Worm (Caenorhabditis elegans) whole organism, L3 larva: ENCODE measurements around the gene D1014.5.

Source experiments
- ama-1 ChIP-seq: fragments of 150-350 bp; optimal IDR thresholded peaks from 2 replicates; lab custom pipeline; 2018
- elt-3 ChIP-seq, 3 experiments: fragments of 150-350 bp in 1 of 3; sonication (generic microtip) in 2 of 3; optimal IDR thresholded peaks; 2 replicates in 2 of 3; 4 replicates in 1 of 3; lab custom pipeline; 2014 to 2017; ENCODE audit warnings: missing biosample characterization in 3 of 3, missing genetic modification characterization in 3 of 3
- nhr-25 ChIP-seq: sonication (generic microtip); optimal IDR thresholded peaks from 2 replicates; lab custom pipeline; 2017; ENCODE audit warnings: missing biosample characterization, missing genetic modification characterization
- nhr-76 ChIP-seq: fragments of 150-350 bp; sonication (generic microtip); optimal IDR thresholded peaks from 5 replicates; lab custom pipeline; 2014; ENCODE audit warnings: missing biosample characterization, missing genetic modification characterization

DNA sequence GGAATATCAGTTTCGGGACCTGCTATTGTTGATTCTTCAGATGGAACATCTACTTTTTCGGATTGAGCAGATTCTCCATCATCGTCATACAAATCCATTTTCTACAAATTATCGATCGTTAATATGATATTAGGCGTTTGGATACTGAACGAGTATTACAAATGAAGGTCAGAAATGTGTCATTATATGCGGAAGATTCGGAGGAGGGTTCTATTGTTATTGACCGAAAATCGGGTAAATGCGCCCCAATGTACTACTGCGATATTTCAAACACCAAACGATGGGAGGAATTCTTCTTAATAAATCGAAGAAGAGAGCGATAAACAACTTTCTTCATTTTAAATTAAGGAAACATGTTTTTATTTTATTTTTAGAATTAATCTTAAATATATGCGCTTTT lies 5.8 kb downstream of the D1014.5 start, which contains the start of gene spr-1:
- TF ChIP-seq elt-3 (tag; optimal IDR thresholded peaks at IDR 0.05; lab: Kevin White, UChicago) (no peak), nhr-25 (tag; lab: Kevin White, UChicago) (peak; percentile 40), ama-1 (lab: Kevin White, UChicago) (no peak), nhr-76 (tag; lab: Kevin White, UChicago) (no peak)
